Worm (Caenorhabditis elegans) whole organism, late embryonic: ENCODE measurements around the gene nsph-1.1.
A peak's percentile ranks its signal among the peaks of the same experiment; 100 is the strongest.

Experiments
- C08G9.2 ChIP-seq: sonication (generic microtip); optimal IDR thresholded peaks from 2 replicates; lab custom pipeline; 2016; ENCODE audit warnings: mild to moderate bottlenecking, missing genetic modification characterization, moderate library complexity, missing compliant biosample characterization
- F13H6.1 ChIP-seq: sonication (generic microtip); optimal IDR thresholded peaks from 2 replicates; lab custom pipeline; 2016; ENCODE audit warnings: missing genetic modification characterization, missing compliant biosample characterization
- K02D7.2 ChIP-seq: sonication (generic microtip); optimal IDR thresholded peaks from 2 replicates; lab custom pipeline; 2017; ENCODE audit warnings: mild to moderate bottlenecking, missing genetic modification characterization, missing compliant biosample characterization
- K09A11.1 ChIP-seq: sonication (generic microtip); optimal IDR thresholded peaks from 2 replicates; lab custom pipeline; 2017; ENCODE audit warnings: antibody characterized with exemption, mild to moderate bottlenecking, missing genetic modification characterization, missing compliant biosample characterization; ENCODE audit not compliant: insufficient read depth
- ahr-1 ChIP-seq: sonication (generic microtip); optimal IDR thresholded peaks from 2 replicates; lab custom pipeline; 2016; ENCODE audit warnings: missing genetic modification characterization, missing compliant biosample characterization
- ama-1 ChIP-seq: fragments of 150-350 bp; optimal IDR thresholded peaks from 2 replicates; lab custom pipeline; 2014
- ceh-14 ChIP-seq: sonication (generic microtip); optimal IDR thresholded peaks from 2 replicates; lab custom pipeline; 2016; ENCODE audit warnings: missing genotype, missing genetic modification characterization, missing compliant biosample characterization
- ceh-18 ChIP-seq: sonication (generic microtip); optimal IDR thresholded peaks from 2 replicates; lab custom pipeline; 2016; ENCODE audit warnings: missing genetic modification characterization, missing compliant biosample characterization
- ceh-19 ChIP-seq: fragments of 200-800 bp; sonication (Bioruptor generic); optimal IDR thresholded peaks from 2 replicates; lab custom pipeline; 2018; ENCODE audit warnings: mild to moderate bottlenecking, missing genetic modification characterization, missing compliant biosample characterization
- ceh-48 ChIP-seq: sonication (generic microtip); optimal IDR thresholded peaks from 2 replicates; lab custom pipeline; 2016; ENCODE audit warnings: missing genetic modification characterization, inconsistent platforms, missing compliant biosample characterization
- ceh-6 ChIP-seq: fragments of 200-800 bp; sonication (Bioruptor generic); optimal IDR thresholded peaks from 2 replicates; lab custom pipeline; 2018; ENCODE audit warnings: mild to moderate bottlenecking, missing genetic modification characterization, missing compliant biosample characterization
- ceh-9 ChIP-seq: sonication (generic microtip); optimal IDR thresholded peaks from 2 replicates; lab custom pipeline; 2016; ENCODE audit warnings: mild to moderate bottlenecking, missing genetic modification characterization, inconsistent platforms, missing compliant biosample characterization
- che-1 ChIP-seq: sonication (generic microtip); optimal IDR thresholded peaks from 2 replicates; lab custom pipeline; 2016; ENCODE audit warnings: mild to moderate bottlenecking, missing genetic modification characterization, missing compliant biosample characterization
- dmd-4 ChIP-seq: sonication (generic microtip); optimal IDR thresholded peaks from 2 replicates; lab custom pipeline; 2016; ENCODE audit warnings: borderline replicate concordance, missing genetic modification characterization, missing compliant biosample characterization
- dve-1 ChIP-seq: sonication (generic microtip); optimal IDR thresholded peaks from 2 replicates; lab custom pipeline; 2017; ENCODE audit warnings: antibody characterized with exemption, mild to moderate bottlenecking, missing genetic modification characterization, missing compliant biosample characterization
- elt-2 ChIP-seq: sonication (generic microtip); optimal IDR thresholded peaks from 2 replicates; lab custom pipeline; 2016; ENCODE audit warnings: missing genetic modification reagents, missing genetic modification characterization, missing compliant biosample characterization
- elt-4 ChIP-seq: sonication (generic microtip); optimal IDR thresholded peaks from 2 replicates; lab custom pipeline; 2016; ENCODE audit warnings: missing genetic modification characterization, missing compliant biosample characterization
- ets-4 ChIP-seq: sonication (generic microtip); optimal IDR thresholded peaks from 2 replicates; lab custom pipeline; 2016; ENCODE audit warnings: missing genetic modification characterization, missing compliant biosample characterization
- eyg-1 ChIP-seq: sonication (generic microtip); optimal IDR thresholded peaks from 2 replicates; lab custom pipeline; 2016; ENCODE audit warnings: missing genotype, missing genetic modification characterization, missing compliant biosample characterization
- fax-1 ChIP-seq: sonication (generic microtip); optimal IDR thresholded peaks from 2 replicates; lab custom pipeline; 2016; ENCODE audit warnings: missing genotype, missing genetic modification characterization, missing compliant biosample characterization
- fkh-10 ChIP-seq: fragments of 150-350 bp; optimal IDR thresholded peaks from 2 replicates; lab custom pipeline; 2014; ENCODE audit warnings: missing biosample characterization, missing genetic modification reagents, missing genetic modification characterization
- fkh-6 ChIP-seq: sonication (generic microtip); optimal IDR thresholded peaks from 2 replicates; lab custom pipeline; 2016; ENCODE audit warnings: missing genetic modification characterization, missing compliant biosample characterization
- hlh-13 ChIP-seq: fragments of 200-800 bp; sonication (Bioruptor generic); optimal IDR thresholded peaks from 2 replicates; lab custom pipeline; 2018; ENCODE audit warnings: mild to moderate bottlenecking, missing genetic modification characterization, missing compliant biosample characterization
- hlh-30 ChIP-seq: sonication (generic microtip); optimal IDR thresholded peaks from 2 replicates; lab custom pipeline; 2017; ENCODE audit warnings: antibody characterized with exemption, missing genetic modification characterization, missing compliant biosample characterization; ENCODE audit not compliant: insufficient read depth
- hlh-6 ChIP-seq: sonication (generic microtip); optimal IDR thresholded peaks from 2 replicates; lab custom pipeline; 2016; ENCODE audit warnings: missing genotype, missing genetic modification characterization, missing compliant biosample characterization
- hlh-8 ChIP-seq: sonication (generic microtip); optimal IDR thresholded peaks from 2 replicates; lab custom pipeline; 2016; ENCODE audit warnings: missing genotype, missing genetic modification characterization, missing compliant biosample characterization
- lim-6 ChIP-seq: sonication (generic microtip); optimal IDR thresholded peaks from 2 replicates; lab custom pipeline; 2016; ENCODE audit warnings: missing genetic modification characterization, missing compliant biosample characterization
- madf-2 ChIP-seq: sonication (generic microtip); optimal IDR thresholded peaks from 2 replicates; lab custom pipeline; 2017; ENCODE audit warnings: missing genetic modification characterization, missing compliant biosample characterization
- mec-3 ChIP-seq: sonication (generic microtip); optimal IDR thresholded peaks from 2 replicates; lab custom pipeline; 2016; ENCODE audit warnings: borderline replicate concordance, missing genetic modification characterization, missing compliant biosample characterization
- nfya-1 ChIP-seq: sonication (generic microtip); optimal IDR thresholded peaks from 2 replicates; lab custom pipeline; 2017; ENCODE audit warnings: missing genetic modification characterization, mild to moderate bottlenecking, missing compliant biosample characterization, antibody characterized with exemption, moderate library complexity
- nhr-11 ChIP-seq: fragments of 150-350 bp; optimal IDR thresholded peaks from 2 replicates; lab custom pipeline; 2014; ENCODE audit warnings: missing biosample characterization, missing genetic modification characterization
- nhr-232 ChIP-seq: sonication (generic microtip); optimal IDR thresholded peaks from 2 replicates; lab custom pipeline; 2016; ENCODE audit warnings: missing genetic modification characterization, missing compliant biosample characterization
- pag-3 ChIP-seq: sonication (generic microtip); optimal IDR thresholded peaks from 2 replicates; lab custom pipeline; 2016; ENCODE audit warnings: missing compliant biosample characterization, missing genetic modification characterization, borderline replicate concordance
- pax-1 ChIP-seq: fragments of 150-350 bp; optimal IDR thresholded peaks from 2 replicates; lab custom pipeline; 2014; ENCODE audit warnings: missing biosample characterization, missing genetic modification characterization
- pha-2 ChIP-seq: sonication (generic microtip); optimal IDR thresholded peaks from 2 replicates; lab custom pipeline; 2017; ENCODE audit warnings: mild to moderate bottlenecking, missing genetic modification characterization, missing compliant biosample characterization
- pha-4 ChIP-seq: fragments of 150-350 bp; optimal IDR thresholded peaks from 2 replicates; lab custom pipeline; 2018; ENCODE audit warnings: missing biosample characterization, missing genetic modification reagents, missing genetic modification characterization
- pqm-1 ChIP-seq: sonication (generic microtip); optimal IDR thresholded peaks from 2 replicates; lab custom pipeline; 2016; ENCODE audit warnings: missing genetic modification characterization, missing compliant biosample characterization
- pros-1 ChIP-seq: fragments of 150-350 bp; optimal IDR thresholded peaks from 2 replicates; lab custom pipeline; 2014; ENCODE audit warnings: missing biosample characterization, missing genetic modification reagents, missing genetic modification characterization
- rnt-1 ChIP-seq: sonication (generic microtip); optimal IDR thresholded peaks from 2 replicates; lab custom pipeline; 2016; ENCODE audit warnings: missing genetic modification characterization, missing compliant biosample characterization
- sdc-2 ChIP-seq: sonication (generic microtip); optimal IDR thresholded peaks from 2 replicates; lab custom pipeline; 2016; ENCODE audit warnings: missing genotype, missing genetic modification characterization, missing compliant biosample characterization
- sox-2 ChIP-seq: fragments of 200-800 bp; sonication (Bioruptor generic); IDR thresholded peaks from 2 replicates; pipeline ENCODE4 v1.3.6; 2022; ENCODE audit warnings: missing genetic modification reagents, missing genetic modification characterization, missing compliant biosample characterization
- sox-4 ChIP-seq: sonication (generic microtip); optimal IDR thresholded peaks from 2 replicates; lab custom pipeline; 2017; ENCODE audit warnings: mild to moderate bottlenecking, missing genetic modification characterization, inconsistent platforms, missing compliant biosample characterization
- syd-9 ChIP-seq: sonication (generic microtip); optimal IDR thresholded peaks from 2 replicates; lab custom pipeline; 2016; ENCODE audit warnings: mild to moderate bottlenecking, missing genetic modification characterization, moderate library complexity, missing compliant biosample characterization
- tbx-7 ChIP-seq: sonication (generic microtip); optimal IDR thresholded peaks from 2 replicates; lab custom pipeline; 2016; ENCODE audit warnings: missing genotype, missing genetic modification characterization, missing compliant biosample characterization
- unc-3 ChIP-seq, 2 experiments: fragments of 200-800 bp in 1 of 2; sonication (Bioruptor generic) in 1 of 2; sonication (generic microtip) in 1 of 2; conservative IDR thresholded peaks in 1 of 2; optimal IDR thresholded peaks in 1 of 2; 2 replicates each; pipeline versions ENCODE4 v1.3.6 to Lab custom; 2016 to 2022; ENCODE audit warnings: missing compliant biosample characterization in 2 of 2, missing genetic modification characterization in 2 of 2, missing genetic modification reagents in 1 of 2
- unc-42 ChIP-seq: sonication (generic microtip); optimal IDR thresholded peaks from 2 replicates; lab custom pipeline; 2016; ENCODE audit warnings: missing genotype, missing genetic modification characterization, missing compliant biosample characterization
- unc-55 ChIP-seq: sonication (generic microtip); optimal IDR thresholded peaks from 2 replicates; lab custom pipeline; 2017; ENCODE audit warnings: missing biosample characterization, missing genetic modification reagents, missing genetic modification characterization
- unc-86 ChIP-seq: sonication (generic microtip); optimal IDR thresholded peaks from 2 replicates; lab custom pipeline; 2016; ENCODE audit warnings: missing genetic modification characterization, missing compliant biosample characterization
- zip-5 ChIP-seq: sonication (generic microtip); optimal IDR thresholded peaks from 2 replicates; lab custom pipeline; 2016; ENCODE audit warnings: missing genetic modification characterization, missing compliant biosample characterization
- ztf-16 ChIP-seq: sonication (generic microtip); optimal IDR thresholded peaks from 2 replicates; lab custom pipeline; 2017; ENCODE audit warnings: missing genetic modification characterization, missing compliant biosample characterization

nsph-1.1 gene

DNA sequence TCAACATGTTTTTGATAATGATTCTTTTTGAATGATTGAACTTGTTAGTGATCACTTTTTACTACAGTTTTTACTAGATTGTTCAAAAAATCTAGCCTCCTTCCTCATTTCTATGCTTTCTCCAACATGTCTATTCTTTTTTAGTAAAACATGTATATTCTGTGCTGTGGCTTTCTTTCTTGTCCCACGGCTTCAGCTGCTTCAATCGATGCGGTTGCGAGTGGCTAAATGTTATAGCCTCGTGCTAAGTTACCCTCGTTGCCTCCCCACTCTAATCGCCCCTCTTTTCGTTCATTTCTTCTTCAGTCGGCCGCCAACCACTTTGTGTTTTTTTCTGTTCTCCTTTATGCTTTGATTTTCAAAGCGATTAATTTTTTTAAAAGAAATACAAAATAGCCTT is 19.3 kb downstream of the nsph-1.1 start:
- TF ChIP-seq rnt-1 (tag; lab: Kevin White, UChicago) (no peak), hlh-30 (tag; lab: Kevin White, UChicago) (peak; percentile 26), ceh-48 (tag; lab: Kevin White, UChicago) (peak; percentile 27), unc-42 (tag; lab: Kevin White, UChicago) (peak; percentile 43), sox-2 (GFP tag; lab: Robert Waterston, UW) (no peak), K09A11.1 (tag; lab: Kevin White, UChicago) (no peak), nfya-1 (tag; lab: Kevin White, UChicago) (peak; percentile 22)
- TF ChIP-seq, all 69 proteins: peak for 4

DNA sequence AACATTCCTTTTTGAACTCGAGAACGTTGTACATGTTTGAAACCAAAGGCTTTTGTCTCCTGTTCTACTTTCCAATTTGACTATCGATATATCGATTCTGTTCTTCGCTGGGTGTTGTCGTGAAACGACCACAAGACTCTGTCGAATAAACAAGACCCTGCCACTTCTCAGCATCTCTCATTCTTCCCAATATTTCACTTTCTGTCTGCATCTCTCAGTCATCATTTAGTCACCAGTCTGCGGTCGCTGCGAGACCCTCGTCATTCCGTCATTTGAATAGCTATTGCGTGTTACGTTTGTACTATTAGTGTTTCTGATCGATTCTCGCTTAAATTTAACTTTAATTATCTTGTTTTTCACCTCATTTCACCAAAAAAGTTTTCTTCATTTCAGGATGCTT is 20.8 kb downstream of the nsph-1.1 start:
- TF ChIP-seq pha-4 (tag; lab: Kevin White, UChicago), result no peak
- TF ChIP-seq fkh-10, result peak; percentile 11
- TF ChIP-seq hlh-6, result no peak
- no peak for TF ChIP-seq syd-9 (tag; lab: Kevin White, UChicago)
- TF ChIP-seq pax-1 (tag; lab: Kevin White, UChicago), result peak; percentile 82
- TF ChIP-seq elt-4 (tag; lab: Kevin White, UChicago), result no peak
- TF ChIP-seq madf-2 (tag; lab: Kevin White, UChicago), result peak; percentile 1
- no peak for TF ChIP-seq hlh-8
- TF ChIP-seq lim-6 (tag; lab: Kevin White, UChicago), result no peak
- peak; percentile 97 for TF ChIP-seq unc-55
- TF ChIP-seq sdc-2 (tag; lab: Kevin White, UChicago), result peak; percentile 36
- peak; percentile 13 for TF ChIP-seq ztf-16 (tag; lab: Kevin White, UChicago)
- no peak for TF ChIP-seq mec-3 (tag; lab: Kevin White, UChicago)
- TF ChIP-seq ceh-9 (tag; lab: Kevin White, UChicago), result no peak
- peak; percentile 48 for TF ChIP-seq pros-1
- no peak for TF ChIP-seq C08G9.2 (tag; lab: Kevin White, UChicago)
- TF ChIP-seq zip-5 (tag; lab: Kevin White, UChicago), result no peak
- TF ChIP-seq unc-86 (tag; lab: Kevin White, UChicago), result no peak
- peak; percentile 55 for TF ChIP-seq ama-1 (lab: Kevin White, UChicago)
- no peak for TF ChIP-seq che-1 (tag; lab: Kevin White, UChicago)
- no peak for TF ChIP-seq nhr-232 (tag; lab: Kevin White, UChicago)
- no peak; the same call in 1 of the 2 replicates for TF ChIP-seq sox-2 (GFP tag; lab: Robert Waterston, UW)
- TF ChIP-seq hlh-13 (GFP tag; lab: Kevin White, UChicago), result no peak
- peak; percentile 35 for TF ChIP-seq F13H6.1 (tag; lab: Kevin White, UChicago)
- no peak for TF ChIP-seq dmd-4
- TF ChIP-seq ceh-19 (GFP tag; lab: Kevin White, UChicago), result peak; percentile 6
- no peak for TF ChIP-seq sox-4 (tag; lab: Kevin White, UChicago)
- TF ChIP-seq nfya-1 (tag; lab: Kevin White, UChicago), result peak; percentile 94
- TF ChIP-seq nhr-11, result no peak
- no peak for TF ChIP-seq tbx-7 (tag; lab: Kevin White, UChicago)
- peak; percentile 67 for TF ChIP-seq ceh-14 (tag; lab: Kevin White, UChicago)
- peak; percentile 66 for TF ChIP-seq ets-4 (tag; lab: Kevin White, UChicago)
- no peak for TF ChIP-seq pqm-1
- TF ChIP-seq ceh-6, result no peak
- TF ChIP-seq fkh-6 (tag; lab: Kevin White, UChicago), result no peak
- no peak for TF ChIP-seq ahr-1 (tag; lab: Kevin White, UChicago)
- TF ChIP-seq eyg-1, result no peak
- TF ChIP-seq rnt-1 (tag; lab: Kevin White, UChicago), result peak; percentile 95
- no peak for TF ChIP-seq K02D7.2
- peak; percentile 33 for TF ChIP-seq pha-2 (tag; lab: Kevin White, UChicago)
- TF ChIP-seq dve-1 (tag; lab: Kevin White, UChicago), result peak; percentile 75
- no peak for TF ChIP-seq fax-1
- peak; percentile 84 for TF ChIP-seq unc-42 (tag; lab: Kevin White, UChicago)
- peak; percentile 67 for TF ChIP-seq elt-2 (tag; lab: Kevin White, UChicago)
- TF ChIP-seq unc-3 (GFP tag; conservative IDR thresholded peaks at IDR 0.05; lab: Robert Waterston, UW), result no peak
- no peak for TF ChIP-seq unc-3 (tag; optimal IDR thresholded peaks at IDR 0.05; lab: Kevin White, UChicago)
- TF ChIP-seq pag-3 (tag; lab: Kevin White, UChicago), result no peak
- peak; percentile 88 for TF ChIP-seq ceh-18
